Fruit fly (Drosophila melanogaster) whole organism, adult: ENCODE measurements around the gene foxo.

Experiments
- CG33017 ChIP-seq: fragments of 200-800 bp; sonication (Bioruptor generic); optimal IDR thresholded peaks from 2 replicates; lab custom pipeline; 2018; ENCODE audit warnings: missing biosample characterization, mild to moderate bottlenecking, missing genetic modification characterization, moderate library complexity
- Mnt ChIP-seq: fragments of 200-800 bp; sonication (Bioruptor generic); optimal IDR thresholded peaks from 2 replicates; lab custom pipeline; 2016; ENCODE audit warnings: missing biosample characterization, mild to moderate bottlenecking, missing genetic modification characterization
- bab1 ChIP-seq: fragments of 200-800 bp; sonication (Bioruptor generic); optimal IDR thresholded peaks from 3 replicates; lab custom pipeline; 2019; ENCODE audit warnings: missing biosample characterization, mild to moderate bottlenecking, missing genetic modification characterization, moderate library complexity
- cic ChIP-seq: fragments of 200-800 bp; sonication (Bioruptor generic); optimal IDR thresholded peaks from 2 replicates; lab custom pipeline; 2017; ENCODE audit warnings: missing biosample characterization, mild to moderate bottlenecking, missing genetic modification characterization, moderate library complexity
- cnc ChIP-seq, 2 experiments: fragments of >200 bp; optimal IDR thresholded peaks; 2 replicates each; lab custom pipeline; 2017
- ovo ChIP-seq: fragments of 200-800 bp; sonication (Bioruptor generic); optimal IDR thresholded peaks from 2 replicates; lab custom pipeline; 2016; ENCODE audit warnings: missing biosample characterization, missing genetic modification characterization
- toe ChIP-seq: fragments of 200-800 bp; sonication (Bioruptor generic); optimal IDR thresholded peaks from 2 replicates; lab custom pipeline; 2016; ENCODE audit warnings: missing biosample characterization, missing genetic modification characterization

DNA sequence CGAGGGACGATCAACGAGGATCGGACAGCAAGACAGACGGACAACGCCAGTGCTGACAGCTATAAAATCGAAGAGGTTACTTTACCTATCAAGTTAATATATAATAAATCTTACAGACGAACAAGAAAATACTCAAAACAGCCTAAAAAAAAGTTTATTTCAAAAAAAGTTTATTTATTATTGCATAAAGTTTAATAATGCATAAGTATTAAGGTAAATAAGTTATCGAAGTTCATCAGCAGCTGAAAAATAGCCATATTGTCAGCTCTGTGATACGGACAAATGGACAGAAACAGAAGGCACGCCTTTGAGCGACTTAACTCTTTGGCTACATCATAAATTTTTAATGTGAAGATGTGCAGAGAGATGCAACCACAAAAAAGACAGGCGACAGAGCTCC is 45.1 kb upstream of the foxo start:
- TF ChIP-seq bab1 (GFP tag; lab: Kevin White, UChicago) (no peak), cnc (optimal IDR thresholded peaks at IDR 0.05; lab: Kevin White, UChicago) (no peak), toe (GFP tag; lab: Kevin White, UChicago) (no peak), ovo (GFP tag; lab: Kevin White, UChicago) (no peak), cic (GFP tag; lab: Kevin White, UChicago) (no peak), Mnt (no peak), CG33017 (no peak)
